Worm (Caenorhabditis elegans): ENCODE measurements around the gene del-2.
"Not testable (repeated sequence)": the region's sequence is repeated elsewhere in the genome, so short reads cannot be mapped to it uniquely, and the experiment has no call there.

The del-2 gene

DNA sequence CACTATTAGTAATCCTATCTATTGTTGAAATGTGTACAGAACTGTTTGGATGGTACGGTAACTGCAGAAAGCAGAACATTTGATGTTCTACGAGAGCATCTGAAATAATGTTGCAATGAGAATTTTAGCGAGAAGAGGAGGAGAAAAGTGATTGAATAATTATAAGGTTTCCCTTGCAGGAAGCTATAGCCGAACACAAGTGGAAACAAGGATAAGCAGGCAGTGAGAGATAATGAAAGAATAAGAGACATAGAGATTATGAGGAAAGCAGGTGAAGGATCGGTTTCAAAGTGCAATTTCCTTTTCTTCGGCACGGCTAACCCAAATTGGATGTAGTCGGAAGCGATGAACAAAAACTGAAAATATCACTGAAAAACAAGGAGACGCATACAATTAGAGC is at the start of gene del-2:
TSS of gene del-2 (minus strand) at position 101 of the 400 bp plus-strand sequence.
- no peak for TF ChIP-seq zag-1 (tag; optimal IDR thresholded peaks at IDR 0.05)
- no peak for TF ChIP-seq nhr-28 (tag; optimal IDR thresholded peaks at IDR 0.05)
- TF ChIP-seq R02D3.7 (tag; optimal IDR thresholded peaks at IDR 0.05) = no peak
- no peak for TF ChIP-seq dmd-9 (GFP tag; IDR thresholded peaks at IDR 0.05)
- no peak for TF ChIP-seq gei-8 (GFP tag; optimal IDR thresholded peaks at IDR 0.05)
- TF ChIP-seq ceh-32 (tag; optimal IDR thresholded peaks at IDR 0.05; ENCODE audit: poor library complexity) = no peak
- no peak for TF ChIP-seq F37D6.2 (tag; optimal IDR thresholded peaks at IDR 0.05)
- no peak for TF ChIP-seq nhr-11 (tag; optimal IDR thresholded peaks at IDR 0.05)
- TF ChIP-seq ceh-20 (GFP tag; IDR thresholded peaks at IDR 0.05) = no peak
- no peak for TF ChIP-seq saeg-2 (GFP tag; IDR thresholded peaks at IDR 0.05)
- TF ChIP-seq aly-2 (tag; optimal IDR thresholded peaks at IDR 0.05) = no peak
- no peak for TF ChIP-seq nhr-76 (tag; optimal IDR thresholded peaks at IDR 0.05)
- TF ChIP-seq lin-15B (tag; optimal IDR thresholded peaks at IDR 0.05) = no peak
- no peak for TF ChIP-seq ceh-62 (tag; optimal IDR thresholded peaks at IDR 0.05)
- no peak for TF ChIP-seq T26A8.4 (GFP tag; IDR thresholded peaks at IDR 0.05)
- TF ChIP-seq php-3 (GFP tag; IDR thresholded peaks at IDR 0.05) = no peak
- TF ChIP-seq mep-1 (tag; optimal IDR thresholded peaks at IDR 0.05) = no peak
- TF ChIP-seq ztf-11 (tag; optimal IDR thresholded peaks at IDR 0.05) = no peak
- TF ChIP-seq nhr-41 (GFP tag; IDR thresholded peaks at IDR 0.05) = no peak
- no peak for TF ChIP-seq nhr-6 (tag; optimal IDR thresholded peaks at IDR 0.05)

DNA sequence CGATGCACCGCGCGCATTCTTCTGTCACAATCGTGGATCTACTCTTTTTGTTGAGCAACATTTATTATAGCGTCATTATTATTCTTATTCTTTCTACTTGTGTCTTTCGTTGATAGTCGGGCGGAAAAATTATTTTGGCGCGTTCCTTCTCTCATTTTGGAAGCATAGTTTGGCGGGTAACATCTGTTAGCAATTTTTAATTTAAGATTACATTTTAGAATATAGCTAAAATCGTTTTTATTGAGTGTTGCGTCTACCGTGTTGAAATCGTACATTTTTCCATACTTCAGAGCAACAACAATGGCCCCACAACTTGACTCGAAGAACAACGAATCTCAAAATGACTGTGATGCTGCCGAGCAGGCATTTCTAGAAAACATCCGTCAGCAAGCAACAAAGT is 48.8 kb upstream of the del-2 start, which contains the start of gene sdz-36:
TSS of gene sdz-36 (plus strand) at position 301 of the 400 bp plus-strand sequence.
- TF ChIP-seq lir-3 (tag; optimal IDR thresholded peaks at IDR 0.05) = no peak
- no peak for TF ChIP-seq lin-15B (tag; optimal IDR thresholded peaks at IDR 0.05)
- no peak for TF ChIP-seq daf-16 (GFP tag; optimal IDR thresholded peaks at IDR 0.05)
- no peak for TF ChIP-seq daf-16 (tag; optimal IDR thresholded peaks at IDR 0.05)
- no peak for TF ChIP-seq nhr-237 (tag; optimal IDR thresholded peaks at IDR 0.05)
- TF ChIP-seq set-16 (GFP tag; IDR thresholded peaks at IDR 0.05) = no peak
- TF ChIP-seq unc-62 (GFP tag; optimal IDR thresholded peaks at IDR 0.05 in 1 of 2) = no peak
- TF ChIP-seq unc-62 (tag; optimal IDR thresholded peaks at IDR 0.05) = no peak
- no peak for TF ChIP-seq F26F4.8 (GFP tag; conservative IDR thresholded peaks at IDR 0.05)
- no peak for TF ChIP-seq php-3 (GFP tag; IDR thresholded peaks at IDR 0.05)
- no peak for TF ChIP-seq nhr-41 (GFP tag; IDR thresholded peaks at IDR 0.05)
- TF ChIP-seq mdt-29 (GFP tag; IDR thresholded peaks at IDR 0.05) = no peak
- no peak for TF ChIP-seq unc-130 (GFP tag; optimal IDR thresholded peaks at IDR 0.05)
- TF ChIP-seq sdz-12 (GFP tag; optimal IDR thresholded peaks at IDR 0.05) = no peak

DNA sequence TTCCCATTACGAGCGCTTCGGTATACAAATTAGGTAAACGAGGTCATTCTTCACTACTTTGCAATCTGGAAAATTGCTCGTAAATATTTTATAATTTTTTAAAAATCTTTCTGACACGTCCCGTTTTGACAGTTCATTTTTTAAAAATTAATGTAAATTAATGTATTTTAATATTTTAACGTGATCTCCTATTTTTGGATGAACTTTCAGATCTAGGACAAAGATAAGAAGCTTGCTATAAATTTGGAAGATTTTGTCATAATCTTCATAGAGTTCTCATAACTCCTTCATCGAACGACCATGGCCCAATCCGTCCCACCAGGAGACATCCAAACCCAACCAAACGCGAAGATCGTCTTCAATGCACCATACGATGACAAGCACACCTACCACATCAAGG is 46.9 kb upstream of the del-2 start, which contains the start of gene msp-76:
TSS of gene msp-76 (plus strand) at position 301 of the 400 bp plus-strand sequence.
- TF ChIP-seq zfp-2 (tag; optimal IDR thresholded peaks at IDR 0.05); lin-38 (GFP tag; IDR thresholded peaks at IDR 0.05); nhr-48 (tag; optimal IDR thresholded peaks at IDR 0.05): not testable (repeated sequence)

DNA sequence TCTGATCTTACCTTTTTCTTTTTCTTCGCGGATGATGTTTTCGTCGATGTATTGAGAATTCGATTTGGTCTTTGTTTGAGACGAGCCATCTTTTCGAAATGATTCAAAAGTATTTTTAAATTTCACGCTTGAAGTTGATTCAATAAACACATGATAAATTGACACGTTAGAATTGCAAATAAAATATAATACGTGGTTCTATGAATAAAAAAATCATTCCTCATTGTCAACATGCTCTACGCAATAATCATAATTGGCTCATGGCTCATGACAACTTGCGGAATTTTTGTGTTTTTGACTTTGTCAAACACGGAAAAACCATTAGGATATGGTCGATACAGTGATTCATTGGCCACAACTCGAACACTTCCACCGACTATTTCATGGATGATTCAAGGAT is 41.6 kb upstream of the del-2 start, which contains the start of the genes htas-1 and ZK1251.3:
TSS of gene htas-1 (minus strand) at position 101 of the 400 bp plus-strand sequence.
TSS of gene ZK1251.3 (plus strand) at position 226 of the 400 bp plus-strand sequence.
- TF ChIP-seq egl-43 (GFP tag; IDR thresholded peaks at IDR 0.05) (no peak), arid-1 (GFP tag; conservative IDR thresholded peaks at IDR 0.05) (no peak), skn-1 (tag; optimal IDR thresholded peaks at IDR 0.05) (no peak), nhr-41 (GFP tag; IDR thresholded peaks at IDR 0.05) (no peak), hlh-30 (tag; optimal IDR thresholded peaks at IDR 0.05; ENCODE audit: insufficient read depth) (no peak), hmg-1.1 (GFP tag; IDR thresholded peaks at IDR 0.05) (no peak), nhr-25 (tag; optimal IDR thresholded peaks at IDR 0.05; ENCODE audit: borderline replicate concordance, insufficient read depth) (no peak), madf-5 (GFP tag; IDR thresholded peaks at IDR 0.05) (no peak), nhr-48 (tag; optimal IDR thresholded peaks at IDR 0.05) (no peak), unc-39 (tag; optimal IDR thresholded peaks at IDR 0.05) (no peak), aha-1 (tag) (no peak), unc-62 (GFP tag; optimal IDR thresholded peaks at IDR 0.05 in 1 of 2) (no peak), unc-62 (tag; optimal IDR thresholded peaks at IDR 0.05) (no peak)
